Worm (Caenorhabditis elegans): ENCODE data around the gene C34C12.2.

C34C12.2 gene

ce11 chrIII:3413437-3413836 lies 40.1 kb upstream of the C34C12.2 start:
- peak; percentile 82 for TF ChIP-seq aha-1 (tag)
- no peak for TF ChIP-seq nhr-25 (tag; optimal IDR thresholded peaks at IDR 0.05; ENCODE audit: borderline replicate concordance, insufficient read depth)
- no peak for TF ChIP-seq fkh-10 (GFP tag; optimal IDR thresholded peaks at IDR 0.05)

ce11 chrIII:3414412-3414811 lies 39.2 kb upstream of the C34C12.2 start:
- TF ChIP-seq ces-1 (GFP tag; optimal IDR thresholded peaks at IDR 0.05) (peak; percentile 19), nhr-237 (tag; optimal IDR thresholded peaks at IDR 0.05) (no peak)

ce11 chrIII:3417453-3417852 lies 36.1 kb upstream of the C34C12.2 start:
- TF ChIP-seq mdt-29 (GFP tag; IDR thresholded peaks at IDR 0.05) (no peak), daf-16 (GFP tag; optimal IDR thresholded peaks at IDR 0.05) (no peak), daf-16 (tag; optimal IDR thresholded peaks at IDR 0.05) (no peak), nhr-76 (tag; optimal IDR thresholded peaks at IDR 0.05) (no peak), Y75B8A.6 (GFP tag; IDR thresholded peaks at IDR 0.05) (no peak), aly-2 (tag; optimal IDR thresholded peaks at IDR 0.05) (no peak), ces-1 (GFP tag; optimal IDR thresholded peaks at IDR 0.05) (no peak), T20F7.1 (GFP tag; optimal IDR thresholded peaks at IDR 0.05) (no peak), madf-9 (GFP tag; conservative IDR thresholded peaks at IDR 0.05) (no peak), ceh-28 (tag; optimal IDR thresholded peaks at IDR 0.05) (no peak), nhr-237 (tag; optimal IDR thresholded peaks at IDR 0.05) (no peak), zag-1 (tag; optimal IDR thresholded peaks at IDR 0.05) (no peak), egl-43 (GFP tag; IDR thresholded peaks at IDR 0.05) (no peak), hlh-11 (tag; optimal IDR thresholded peaks at IDR 0.05) (no peak), dpl-1 (GFP tag; optimal IDR thresholded peaks at IDR 0.05) (no peak), ctbp-1 (GFP tag; IDR thresholded peaks at IDR 0.05) (no peak), spr-1 (tag; optimal IDR thresholded peaks at IDR 0.05) (no peak), F26F4.8 (GFP tag; conservative IDR thresholded peaks at IDR 0.05) (no peak), D1046.2 (GFP tag; IDR thresholded peaks at IDR 0.05) (no peak)

- no peak for TF ChIP-seq lim-7 (GFP tag; IDR thresholded peaks at IDR 0.05)
- no peak for TF ChIP-seq arid-1 (GFP tag; conservative IDR thresholded peaks at IDR 0.05)
- TF ChIP-seq T20F7.1 (GFP tag; optimal IDR thresholded peaks at IDR 0.05): no peak
- TF ChIP-seq daf-16 (GFP tag; optimal IDR thresholded peaks at IDR 0.05): no peak
- no peak for TF ChIP-seq daf-16 (tag; optimal IDR thresholded peaks at IDR 0.05)
- TF ChIP-seq F26F4.8 (GFP tag; conservative IDR thresholded peaks at IDR 0.05): no peak
- TF ChIP-seq zip-11 (GFP tag; IDR thresholded peaks at IDR 0.05): no peak
- TF ChIP-seq duxl-1 (tag; optimal IDR thresholded peaks at IDR 0.05; ENCODE audit: poor library complexity): no peak
- no peak for TF ChIP-seq spr-3 (GFP tag; optimal IDR thresholded peaks at IDR 0.05)
- TF ChIP-seq zip-2 (tag; optimal IDR thresholded peaks at IDR 0.05): no peak
- TF ChIP-seq nhr-11 (tag; optimal IDR thresholded peaks at IDR 0.05): no peak
These were observed 34.7 kb upstream of the C34C12.2 start for ce11 chrIII:3418906-3419305.

ce11 chrIII:3423924-3424323 lies 29.7 kb upstream of the C34C12.2 start:
- TF ChIP-seq ceh-82 (tag; optimal IDR thresholded peaks at IDR 0.05) (no peak), mes-2 (tag; optimal IDR thresholded peaks at IDR 0.05; ENCODE audit: poor library complexity, severe bottlenecking) (peak; percentile 42), zip-2 (tag; optimal IDR thresholded peaks at IDR 0.05) (no peak), fos-1 (tag; optimal IDR thresholded peaks at IDR 0.05) (no peak), lin-15B (tag; optimal IDR thresholded peaks at IDR 0.05) (no peak), lir-3 (tag; optimal IDR thresholded peaks at IDR 0.05) (no peak), nhr-6 (tag; optimal IDR thresholded peaks at IDR 0.05) (no peak)
